Worm (Caenorhabditis elegans) whole organism, mixed stage, embryonic: ENCODE results near the gene srz-12.

Experiments used
- M03D4.4 ChIP-seq: sonication (generic microtip); optimal IDR thresholded peaks from 2 replicates; lab custom pipeline; 2017; ENCODE audit warnings: mild to moderate bottlenecking, missing genetic modification characterization, missing compliant biosample characterization
- bed-3 ChIP-seq: fragments of 200-800 bp; sonication (Bioruptor generic); optimal IDR thresholded peaks from 3 replicates; lab custom pipeline; 2018; ENCODE audit warnings: mild to moderate bottlenecking, missing genetic modification characterization, moderate library complexity, missing compliant biosample characterization
- blmp-1 ChIP-seq: fragments of 150-350 bp; optimal IDR thresholded peaks from 2 replicates; lab custom pipeline; 2014; ENCODE audit warnings: missing biosample characterization, missing genetic modification characterization
- ceh-39 ChIP-seq: fragments of 150-350 bp; optimal IDR thresholded peaks from 2 replicates; lab custom pipeline; 2014; ENCODE audit warnings: missing biosample characterization, missing genetic modification characterization
- ceh-43 ChIP-seq: fragments of 200-800 bp; sonication (Bioruptor generic); optimal IDR thresholded peaks from 2 replicates; lab custom pipeline; 2018; ENCODE audit warnings: mild to moderate bottlenecking, missing genetic modification characterization, moderate library complexity, missing compliant biosample characterization
- ceh-83 ChIP-seq: fragments of 200-800 bp; sonication (Bioruptor generic); optimal IDR thresholded peaks from 2 replicates; lab custom pipeline; 2018; ENCODE audit warnings: mild to moderate bottlenecking, missing genetic modification characterization, missing compliant biosample characterization
- ces-1 ChIP-seq: fragments of 150-350 bp; optimal IDR thresholded peaks from 2 replicates; lab custom pipeline; 2014; ENCODE audit warnings: missing biosample characterization, missing genetic modification reagents, missing genetic modification characterization
- cnd-1 ChIP-seq: fragments of 200-800 bp; sonication (Bioruptor generic); optimal IDR thresholded peaks from 2 replicates; lab custom pipeline; 2018; ENCODE audit warnings: mild to moderate bottlenecking, missing genetic modification characterization, missing compliant biosample characterization
- drap-1 ChIP-seq: fragments of 200-800 bp; sonication (Bioruptor generic); optimal IDR thresholded peaks from 3 replicates; lab custom pipeline; 2018; ENCODE audit warnings: mild to moderate bottlenecking, missing genetic modification characterization, missing compliant biosample characterization
- elt-1 ChIP-seq: sonication (generic microtip); optimal IDR thresholded peaks from 2 replicates; lab custom pipeline; 2017; ENCODE audit warnings: missing genetic modification characterization, mild to moderate bottlenecking, missing compliant biosample characterization, antibody characterized with exemption, moderate library complexity, borderline replicate concordance; ENCODE audit not compliant: insufficient read depth
- elt-3 ChIP-seq: fragments of 150-350 bp; optimal IDR thresholded peaks from 2 replicates; lab custom pipeline; 2014; ENCODE audit warnings: missing biosample characterization, missing genetic modification characterization
- flh-1 ChIP-seq: fragments of 200-800 bp; sonication (Bioruptor generic); optimal IDR thresholded peaks from 2 replicates; lab custom pipeline; 2018; ENCODE audit warnings: mild to moderate bottlenecking, missing genetic modification characterization, moderate library complexity, missing compliant biosample characterization
- ham-2 ChIP-seq: fragments of 200-800 bp; sonication (Bioruptor generic); optimal IDR thresholded peaks from 2 replicates; lab custom pipeline; 2018; ENCODE audit warnings: mild to moderate bottlenecking, missing genetic modification characterization, missing compliant biosample characterization
- hlh-1 ChIP-seq: fragments of 150-350 bp; optimal IDR thresholded peaks from 2 replicates; lab custom pipeline; 2014; ENCODE audit warnings: missing biosample characterization, missing genetic modification reagents, missing genetic modification characterization
- lin-13 ChIP-seq: fragments of 150-350 bp; optimal IDR thresholded peaks from 2 replicates; lab custom pipeline; 2014; ENCODE audit warnings: missing biosample characterization, missing genetic modification characterization
- lsy-2 ChIP-seq: fragments of 150-350 bp; optimal IDR thresholded peaks from 2 replicates; lab custom pipeline; 2014; ENCODE audit warnings: missing biosample characterization, missing genetic modification characterization
- mab-5 ChIP-seq: fragments of 150-350 bp; optimal IDR thresholded peaks from 2 replicates; lab custom pipeline; 2014; ENCODE audit warnings: missing biosample characterization, missing genetic modification characterization
- mep-1 ChIP-seq: fragments of 150-350 bp; optimal IDR thresholded peaks from 2 replicates; lab custom pipeline; 2017; ENCODE audit warnings: missing biosample characterization, missing genetic modification reagents, missing genetic modification characterization, inconsistent platforms
- mls-2 ChIP-seq: sonication (generic microtip); optimal IDR thresholded peaks from 2 replicates; lab custom pipeline; 2016; ENCODE audit warnings: mild to moderate bottlenecking, missing genetic modification characterization, moderate library complexity, missing compliant biosample characterization
- nhr-12 ChIP-seq: fragments of 150-350 bp; optimal IDR thresholded peaks from 2 replicates; lab custom pipeline; 2014; ENCODE audit warnings: missing biosample characterization, missing genetic modification characterization
- nhr-2 ChIP-seq: fragments of 150-350 bp; optimal IDR thresholded peaks from 2 replicates; lab custom pipeline; 2014; ENCODE audit warnings: missing biosample characterization, missing genetic modification characterization
- nhr-237 ChIP-seq: fragments of 150-350 bp; optimal IDR thresholded peaks from 2 replicates; lab custom pipeline; 2014; ENCODE audit warnings: missing biosample characterization, missing genetic modification characterization
- nhr-28 ChIP-seq: fragments of 150-350 bp; optimal IDR thresholded peaks from 2 replicates; lab custom pipeline; 2014; ENCODE audit warnings: missing biosample characterization, missing genetic modification characterization
- nhr-76 ChIP-seq: sonication (generic microtip); optimal IDR thresholded peaks from 2 replicates; lab custom pipeline; 2017; ENCODE audit warnings: missing biosample characterization, missing genetic modification characterization
- pha-4 ChIP-seq: fragments of 150-350 bp; optimal IDR thresholded peaks from 2 replicates; lab custom pipeline; 2018; ENCODE audit warnings: missing biosample characterization, missing genetic modification reagents, missing genetic modification characterization
- sem-2 ChIP-seq: fragments of 200-800 bp; sonication (Bioruptor generic); optimal IDR thresholded peaks from 2 replicates; lab custom pipeline; 2018; ENCODE audit warnings: mild to moderate bottlenecking, missing genetic modification characterization, missing compliant biosample characterization
- snpc-4 ChIP-seq: fragments of 150-350 bp; optimal IDR thresholded peaks from 2 replicates; lab custom pipeline; 2014; ENCODE audit warnings: missing biosample characterization, missing genetic modification characterization
- sptf-1 ChIP-seq: sonication (generic microtip); optimal IDR thresholded peaks from 2 replicates; lab custom pipeline; 2017; ENCODE audit warnings: mild to moderate bottlenecking, missing genetic modification characterization, moderate library complexity, missing compliant biosample characterization
- tbx-8 ChIP-seq: fragments of 200-800 bp; sonication (Bioruptor generic); optimal IDR thresholded peaks from 2 replicates; lab custom pipeline; 2018; ENCODE audit warnings: mild to moderate bottlenecking, missing genetic modification characterization, moderate library complexity, missing compliant biosample characterization
- unc-120 ChIP-seq: sonication (generic microtip); optimal IDR thresholded peaks from 2 replicates; lab custom pipeline; 2017; ENCODE audit warnings: missing genetic modification characterization, missing compliant biosample characterization; ENCODE audit not compliant: poor library complexity, severe bottlenecking
- unc-39 ChIP-seq: fragments of 150-350 bp; optimal IDR thresholded peaks from 2 replicates; lab custom pipeline; 2014; ENCODE audit warnings: missing biosample characterization, missing genetic modification characterization
- zip-8 ChIP-seq: fragments of 150-350 bp; optimal IDR thresholded peaks from 2 replicates; lab custom pipeline; 2014; ENCODE audit warnings: missing biosample characterization, missing genetic modification characterization
- ztf-11 ChIP-seq: fragments of 150-350 bp; optimal IDR thresholded peaks from 2 replicates; lab custom pipeline; 2014; ENCODE audit warnings: missing biosample characterization, missing genetic modification characterization

Gene srz-12

ce11 chrV:15870356-15870755 lies 7.9 kb upstream of the srz-12 start, which contains the start of gene str-57:
Gene str-57, plus strand, starts transcription at chrV:15870656.
- no peak for TF ChIP-seq bed-3 (GFP tag; lab: Kevin White, UChicago)
- TF ChIP-seq ceh-43 (GFP tag; lab: Kevin White, UChicago): no peak
- TF ChIP-seq mep-1: no peak
- TF ChIP-seq zip-8 (tag; lab: Kevin White, UChicago): no peak
- no peak for TF ChIP-seq ham-2 (GFP tag; lab: Kevin White, UChicago)

- TF ChIP-seq ceh-39 (no peak), nhr-2 (no peak), sem-2 (GFP tag; lab: Kevin White, UChicago) (no peak), nhr-76 (tag; lab: Kevin White, UChicago) (no peak), ces-1 (no peak), bed-3 (GFP tag; lab: Kevin White, UChicago) (no peak), nhr-237 (tag; lab: Kevin White, UChicago) (no peak), lsy-2 (tag; lab: Kevin White, UChicago) (no peak), flh-1 (GFP tag; lab: Kevin White, UChicago) (no peak), elt-3 (tag; lab: Kevin White, UChicago) (no peak), snpc-4 (no peak), ztf-11 (tag; lab: Kevin White, UChicago) (no peak), ceh-43 (GFP tag; lab: Kevin White, UChicago) (no peak), unc-39 (no peak), tbx-8 (GFP tag; lab: Kevin White, UChicago) (no peak), lin-13 (tag; lab: Kevin White, UChicago) (no peak), sptf-1 (tag; lab: Kevin White, UChicago) (no peak), zip-8 (tag; lab: Kevin White, UChicago) (no peak), blmp-1 (tag; lab: Kevin White, UChicago) (no peak)
These were observed 4.9 kb upstream of the srz-12 start, which contains the start of gene fbxa-197 for ce11 chrV:15867373-15867772. Gene fbxa-197, plus strand, starts transcription at chrV:15867673.

ce11 chrV:15865839-15866238 lies 3.3 kb upstream of the srz-12 start, which contains the start of gene srh-293:
Gene srh-293, plus strand, starts transcription at chrV:15866139.
- TF ChIP-seq elt-3 (tag; lab: Kevin White, UChicago) (no peak), sem-2 (GFP tag; lab: Kevin White, UChicago) (no peak), ceh-83 (no peak), mep-1 (no peak), blmp-1 (tag; lab: Kevin White, UChicago) (no peak), ceh-43 (GFP tag; lab: Kevin White, UChicago) (no peak), M03D4.4 (no peak), mls-2 (no peak), hlh-1 (tag; lab: Kevin White, UChicago) (no peak), flh-1 (GFP tag; lab: Kevin White, UChicago) (no peak), nhr-12 (no peak), nhr-28 (tag; lab: Kevin White, UChicago) (no peak), tbx-8 (GFP tag; lab: Kevin White, UChicago) (no peak), lin-13 (tag; lab: Kevin White, UChicago) (no peak), ces-1 (no peak), unc-39 (no peak)

ce11 chrV:15863042-15863441 lies 543 bp upstream of the srz-12 start, which contains the start of gene srh-299:
Gene srh-299, plus strand, starts transcription at chrV:15863342.
- TF ChIP-seq cnd-1 (tag; lab: Kevin White, UChicago) (no peak), mep-1 (no peak), sptf-1 (tag; lab: Kevin White, UChicago) (no peak), flh-1 (GFP tag; lab: Kevin White, UChicago) (no peak), pha-4 (tag; lab: Kevin White, UChicago) (no peak), zip-8 (tag; lab: Kevin White, UChicago) (no peak), ceh-39 (no peak), snpc-4 (no peak), drap-1 (no peak)

ce11 chrV:15858292-15858691 lies 4.2 kb downstream of the srz-12 start, which contains the start of gene srh-148:
Gene srh-148, minus strand, starts transcription at chrV:15858392.
- TF ChIP-seq unc-39: no peak
- no peak for TF ChIP-seq ztf-11 (tag; lab: Kevin White, UChicago)
- no peak for TF ChIP-seq elt-3 (tag; lab: Kevin White, UChicago)
- no peak for TF ChIP-seq tbx-8 (GFP tag; lab: Kevin White, UChicago)
- TF ChIP-seq nhr-2: no peak
- no peak for TF ChIP-seq mab-5 (tag; lab: Kevin White, UChicago)
- no peak for TF ChIP-seq snpc-4
- no peak for TF ChIP-seq flh-1 (GFP tag; lab: Kevin White, UChicago)
- TF ChIP-seq elt-1 (tag; lab: Kevin White, UChicago): no peak
- no peak for TF ChIP-seq hlh-1 (tag; lab: Kevin White, UChicago)
- TF ChIP-seq M03D4.4: no peak
- TF ChIP-seq lsy-2 (tag; lab: Kevin White, UChicago): no peak
- TF ChIP-seq zip-8 (tag; lab: Kevin White, UChicago): no peak
- TF ChIP-seq lin-13 (tag; lab: Kevin White, UChicago): no peak
- TF ChIP-seq drap-1: no peak
- no peak for TF ChIP-seq cnd-1 (tag; lab: Kevin White, UChicago)
- TF ChIP-seq bed-3 (GFP tag; lab: Kevin White, UChicago): no peak
- TF ChIP-seq unc-120 (tag; lab: Kevin White, UChicago): no peak
- no peak for TF ChIP-seq nhr-12
